Worm (Caenorhabditis elegans) whole organism, midembryonic: ENCODE data around the gene symk-1.
"Not testable (repeated sequence)": the region's sequence is repeated elsewhere in the genome, so short reads cannot be mapped to it uniquely, and the experiment has no call there.

Experiments
- T22C8.4 ChIP-seq: fragments of 200-800 bp; sonication (Bioruptor generic); IDR thresholded peaks from 2 replicates; pipeline ENCODE4 v1.3.6; 2022; ENCODE audit warnings: missing genetic modification characterization, missing compliant biosample characterization
- cog-1 ChIP-seq: sonication (generic microtip); optimal IDR thresholded peaks from 2 replicates; lab custom pipeline; 2016; ENCODE audit warnings: missing genetic modification characterization, missing compliant biosample characterization
- flt-1 ChIP-seq: fragments of 200-800 bp; sonication (Bioruptor generic); IDR thresholded peaks from 2 replicates; pipeline ENCODE4 v1.3.6; 2022; ENCODE audit warnings: missing genetic modification characterization, missing compliant biosample characterization
- klf-2 ChIP-seq: fragments of 200-800 bp; sonication (Bioruptor generic); conservative IDR thresholded peaks from 2 replicates; pipeline ENCODE4 v1.3.6; 2022; ENCODE audit warnings: missing genetic modification reagents, missing genetic modification characterization, missing compliant biosample characterization
- med-1 ChIP-seq: sonication (generic microtip); optimal IDR thresholded peaks from 2 replicates; lab custom pipeline; 2017; ENCODE audit warnings: missing genetic modification characterization, mild to moderate bottlenecking, missing compliant biosample characterization, antibody characterized with exemption, missing genetic modification reagents; ENCODE audit not compliant: insufficient read depth
- ref-1 ChIP-seq: fragments of 200-800 bp; sonication (Bioruptor generic); conservative IDR thresholded peaks from 2 replicates; pipeline ENCODE4 v1.3.6; 2022; ENCODE audit warnings: missing genetic modification reagents, missing genetic modification characterization, missing compliant biosample characterization
- tab-1 ChIP-seq: fragments of 200-800 bp; sonication (Bioruptor generic); IDR thresholded peaks from 2 replicates; pipeline ENCODE4 v1.3.6; 2022; ENCODE audit warnings: missing genetic modification characterization, missing compliant biosample characterization
- ztf-23 ChIP-seq: fragments of 200-800 bp; sonication (Bioruptor generic); IDR thresholded peaks from 2 replicates; pipeline ENCODE4 v1.3.6; 2022; ENCODE audit warnings: missing genetic modification reagents, missing genetic modification characterization, missing compliant biosample characterization
- ztf-29 ChIP-seq: fragments of 200-800 bp; sonication (Bioruptor generic); IDR thresholded peaks from 2 replicates; pipeline ENCODE4 v1.3.6; 2022; ENCODE audit warnings: missing genetic modification reagents, missing genetic modification characterization, missing compliant biosample characterization

symk-1 gene

ce11 chrV:8548989-8549388 lies 21.1 kb upstream of the symk-1 start, which contains the start of gene stdh-4:
Gene stdh-4, plus strand, starts transcription at chrV:8549289.
- TF ChIP-seq ref-1 (GFP tag; lab: Robert Waterston, UW), result no peak
- TF ChIP-seq ztf-29 (GFP tag; lab: Robert Waterston, UW), result no peak

- TF ChIP-seq cog-1 (tag; lab: Kevin White, UChicago) (no peak), flt-1 (GFP tag; lab: Robert Waterston, UW) (no peak), ztf-23 (GFP tag; lab: Robert Waterston, UW) (0 out of 2 replicates have a peak, but pooled peaks have one; percentile 34), ztf-29 (GFP tag; lab: Robert Waterston, UW) (no peak)
Measured at ce11 chrV:8552460-8552859, 17.7 kb upstream of the symk-1 start, which contains the start of gene acr-15. Gene acr-15, plus strand, starts transcription at chrV:8552695.

ce11 chrV:8555955-8556354 lies 14.2 kb upstream of the symk-1 start:
- TF ChIP-seq ref-1 (GFP tag; lab: Robert Waterston, UW) (no peak), cog-1 (tag; lab: Kevin White, UChicago) (no peak), flt-1 (GFP tag; lab: Robert Waterston, UW) (no peak), T22C8.4 (GFP tag; lab: Robert Waterston, UW) (no peak), ztf-23 (GFP tag; lab: Robert Waterston, UW) (no peak), med-1 (GFP tag; lab: Kevin White, UChicago) (no peak), ztf-29 (GFP tag; lab: Robert Waterston, UW) (no peak), tab-1 (GFP tag; lab: Robert Waterston, UW) (no peak), klf-2 (GFP tag; lab: Robert Waterston, UW) (no peak)

ce11 chrV:8560916-8561315 lies 9.2 kb upstream of the symk-1 start, which contains the start of gene acr-16:
Gene acr-16, plus strand, starts transcription at chrV:8561216.
- TF ChIP-seq med-1 (GFP tag; lab: Kevin White, UChicago) (no peak), ztf-29 (GFP tag; lab: Robert Waterston, UW) (no peak), tab-1 (GFP tag; lab: Robert Waterston, UW) (no peak), flt-1 (GFP tag; lab: Robert Waterston, UW) (no peak), T22C8.4 (GFP tag; lab: Robert Waterston, UW) (no peak)

ce11 chrV:8565075-8565474 lies 5.0 kb upstream of the symk-1 start, which contains the start of gene F25G6.8:
Gene F25G6.8, minus strand, starts transcription at chrV:8565175.
- no peak for TF ChIP-seq med-1 (GFP tag; lab: Kevin White, UChicago)
- no peak for TF ChIP-seq ztf-23 (GFP tag; lab: Robert Waterston, UW)
- TF ChIP-seq cog-1 (tag; lab: Kevin White, UChicago), result no peak
- no peak for TF ChIP-seq klf-2 (GFP tag; lab: Robert Waterston, UW)
- no peak for TF ChIP-seq tab-1 (GFP tag; lab: Robert Waterston, UW)
- no peak for TF ChIP-seq ref-1 (GFP tag; lab: Robert Waterston, UW)
- no peak for TF ChIP-seq ztf-29 (GFP tag; lab: Robert Waterston, UW)

ce11 chrV:8569172-8569571 lies 939 bp upstream of the symk-1 start:
- TF ChIP-seq flt-1 (GFP tag; lab: Robert Waterston, UW) (no peak), klf-2 (GFP tag; lab: Robert Waterston, UW) (no peak), ztf-23 (GFP tag; lab: Robert Waterston, UW) (no peak), ref-1 (GFP tag; lab: Robert Waterston, UW) (no peak), cog-1 (tag; lab: Kevin White, UChicago) (no peak), med-1 (GFP tag; lab: Kevin White, UChicago) (no peak), ztf-29 (GFP tag; lab: Robert Waterston, UW) (no peak), T22C8.4 (GFP tag; lab: Robert Waterston, UW) (no peak), tab-1 (GFP tag; lab: Robert Waterston, UW) (no peak)

- not testable (repeated sequence) for TF ChIP-seq ztf-23, klf-2, ztf-29 (GFP tag; lab: Robert Waterston, UW)
Measured at ce11 chrV:8574762-8575161, 4.7 kb downstream of the symk-1 start, which contains the start of gene F25G6.1. Gene F25G6.1, plus strand, starts transcription at chrV:8575062.

- TF ChIP-seq ref-1 (GFP tag; lab: Robert Waterston, UW), result no peak
- no peak for TF ChIP-seq ztf-23 (GFP tag; lab: Robert Waterston, UW)
- TF ChIP-seq klf-2 (GFP tag; lab: Robert Waterston, UW), result no peak
- no peak for TF ChIP-seq cog-1 (tag; lab: Kevin White, UChicago)
- TF ChIP-seq tab-1 (GFP tag; lab: Robert Waterston, UW), result no peak
- no peak for TF ChIP-seq T22C8.4 (GFP tag; lab: Robert Waterston, UW)
- no peak for TF ChIP-seq ztf-29 (GFP tag; lab: Robert Waterston, UW)
- TF ChIP-seq med-1 (GFP tag; lab: Kevin White, UChicago), result no peak
- TF ChIP-seq flt-1 (GFP tag; lab: Robert Waterston, UW), result no peak
Measured at ce11 chrV:8580961-8581360, 10.8 kb downstream of the symk-1 start, which contains the start of gene C10B5.1. Gene C10B5.1, plus strand, starts transcription at chrV:8581261.

- TF ChIP-seq med-1 (GFP tag; lab: Kevin White, UChicago) (no peak), ref-1 (GFP tag; lab: Robert Waterston, UW) (no peak), ztf-23 (GFP tag; lab: Robert Waterston, UW) (no peak), T22C8.4 (GFP tag; lab: Robert Waterston, UW) (no peak), ztf-29 (GFP tag; lab: Robert Waterston, UW) (no peak), klf-2 (GFP tag; lab: Robert Waterston, UW) (no peak), tab-1 (GFP tag; lab: Robert Waterston, UW) (no peak), cog-1 (tag; lab: Kevin White, UChicago) (no peak), flt-1 (GFP tag; lab: Robert Waterston, UW) (no peak)
Measured at ce11 chrV:8586472-8586871, 16.4 kb downstream of the symk-1 start.
